Fruit fly (Drosophila melanogaster) whole organism: ENCODE measurements around the gene whe.
A peak's percentile ranks its signal among the peaks of the same experiment; 100 is the strongest.

Experiments used
- CG8478 ChIP-seq: fragments of >200 bp; optimal IDR thresholded peaks from 2 replicates; lab custom pipeline; 2018; ENCODE audit warnings: inconsistent platforms
- Dll ChIP-seq: fragments of >200 bp; optimal IDR thresholded peaks from 2 replicates; lab custom pipeline; 2017
- EcR ChIP-seq, 2 experiments: fragments of >200 bp; optimal IDR thresholded peaks; 2 replicates each; lab custom pipeline; 2017; ENCODE audit warnings: missing biosample characterization in 2 of 2, missing genetic modification characterization in 2 of 2, missing genetic modification reagents in 2 of 2
- pan ChIP-seq: fragments of >200 bp; optimal IDR thresholded peaks from 2 replicates; lab custom pipeline; 2017
- psq ChIP-seq: fragments of >200 bp; optimal IDR thresholded peaks from 2 replicates; lab custom pipeline; 2017
- usp ChIP-seq: fragments of >200 bp; optimal IDR thresholded peaks from 2 replicates; lab custom pipeline; 2017; ENCODE audit warnings: missing biosample characterization, missing genetic modification characterization, mixed read lengths

whe gene

DNA sequence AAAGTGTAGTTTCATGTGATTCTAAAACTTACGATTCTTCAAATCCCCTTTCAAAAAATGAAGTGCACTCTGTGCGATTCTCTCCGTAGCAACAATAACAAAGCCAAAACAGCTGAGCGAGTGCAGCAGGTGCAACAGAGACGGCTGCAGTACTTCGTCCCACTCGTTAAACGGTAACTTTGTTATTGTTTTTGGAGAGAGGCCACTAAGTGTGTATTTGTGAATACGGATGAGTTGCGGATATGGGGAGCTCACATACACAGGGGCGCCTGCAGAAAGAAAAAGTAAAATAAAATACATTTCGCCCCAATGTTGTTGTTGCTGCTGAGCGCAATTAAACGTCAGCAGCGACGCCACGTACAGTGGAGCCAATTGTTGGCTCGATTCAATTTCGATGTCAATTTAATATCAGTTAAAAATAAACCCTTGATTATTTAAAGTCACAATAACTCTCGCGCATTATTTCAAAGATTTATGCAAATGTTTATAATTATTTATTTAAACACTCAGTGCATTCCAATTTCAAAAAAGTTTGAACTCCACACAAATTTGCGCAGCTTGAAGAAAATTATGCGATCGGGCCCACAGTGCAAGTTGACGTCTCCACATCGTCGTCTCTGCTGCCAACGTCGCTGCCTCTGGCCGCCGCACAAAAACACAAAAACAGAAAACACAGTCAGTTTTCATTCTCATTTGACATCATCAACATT is 35.1 kb downstream of the whe start:
- TF ChIP-seq psq (lab: Kevin White, UChicago) (no peak), Dll (lab: Kevin White, UChicago) (no peak), CG8478 (lab: Kevin White, UChicago) (peak; percentile 59)

dm6 chrX:21366311-21366990 is 36.1 kb downstream of the whe start:
- no peak for TF ChIP-seq usp (GFP tag; lab: Kevin White, UChicago)
- TF ChIP-seq psq (lab: Kevin White, UChicago): no peak
- no peak for TF ChIP-seq EcR (GFP tag; optimal IDR thresholded peaks at IDR 0.05; lab: Kevin White, UChicago)
- no peak for TF ChIP-seq CG8478 (lab: Kevin White, UChicago)
- TF ChIP-seq pan (lab: Kevin White, UChicago): no peak
- TF ChIP-seq Dll (lab: Kevin White, UChicago): no peak

DNA sequence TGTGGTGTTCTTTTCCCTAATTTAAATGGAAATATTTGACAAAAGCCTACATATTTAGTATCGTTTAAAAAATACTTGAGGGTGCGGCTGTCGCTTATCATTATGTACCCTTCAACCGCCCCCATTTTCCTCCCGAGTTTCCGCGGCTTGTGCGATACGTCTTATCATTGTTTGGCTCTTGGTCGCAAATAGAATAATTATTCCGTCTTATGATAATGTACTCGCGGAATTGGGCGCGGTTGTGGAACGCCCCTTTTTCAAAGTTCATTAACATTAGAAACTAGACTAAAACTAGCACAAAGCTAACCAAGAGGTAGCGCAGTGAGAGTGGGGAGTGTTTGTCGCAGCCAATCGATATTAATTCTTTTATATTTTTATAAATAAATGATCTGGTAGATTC is 37.2 kb downstream of the whe start:
- TF ChIP-seq pan (lab: Kevin White, UChicago) (no peak), Dll (lab: Kevin White, UChicago) (no peak), psq (lab: Kevin White, UChicago) (no peak), CG8478 (lab: Kevin White, UChicago) (no peak), EcR (GFP tag; optimal IDR thresholded peaks at IDR 0.05; lab: Kevin White, UChicago) (no peak), usp (GFP tag; lab: Kevin White, UChicago) (no peak)

- TF ChIP-seq EcR (GFP tag; optimal IDR thresholded peaks at IDR 0.05; lab: Kevin White, UChicago) (no peak), CG8478 (lab: Kevin White, UChicago) (no peak), pan (lab: Kevin White, UChicago) (no peak), psq (lab: Kevin White, UChicago) (no peak), usp (GFP tag; lab: Kevin White, UChicago) (no peak), Dll (lab: Kevin White, UChicago) (no peak)
These were observed 39.7 kb downstream of the whe start, which contains the start of the genes bbx and waw for dm6 chrX:21362878-21363277. TSS of gene bbx (plus strand) at chrX:21363028. TSS of gene waw (plus strand) at chrX:21363028.

DNA sequence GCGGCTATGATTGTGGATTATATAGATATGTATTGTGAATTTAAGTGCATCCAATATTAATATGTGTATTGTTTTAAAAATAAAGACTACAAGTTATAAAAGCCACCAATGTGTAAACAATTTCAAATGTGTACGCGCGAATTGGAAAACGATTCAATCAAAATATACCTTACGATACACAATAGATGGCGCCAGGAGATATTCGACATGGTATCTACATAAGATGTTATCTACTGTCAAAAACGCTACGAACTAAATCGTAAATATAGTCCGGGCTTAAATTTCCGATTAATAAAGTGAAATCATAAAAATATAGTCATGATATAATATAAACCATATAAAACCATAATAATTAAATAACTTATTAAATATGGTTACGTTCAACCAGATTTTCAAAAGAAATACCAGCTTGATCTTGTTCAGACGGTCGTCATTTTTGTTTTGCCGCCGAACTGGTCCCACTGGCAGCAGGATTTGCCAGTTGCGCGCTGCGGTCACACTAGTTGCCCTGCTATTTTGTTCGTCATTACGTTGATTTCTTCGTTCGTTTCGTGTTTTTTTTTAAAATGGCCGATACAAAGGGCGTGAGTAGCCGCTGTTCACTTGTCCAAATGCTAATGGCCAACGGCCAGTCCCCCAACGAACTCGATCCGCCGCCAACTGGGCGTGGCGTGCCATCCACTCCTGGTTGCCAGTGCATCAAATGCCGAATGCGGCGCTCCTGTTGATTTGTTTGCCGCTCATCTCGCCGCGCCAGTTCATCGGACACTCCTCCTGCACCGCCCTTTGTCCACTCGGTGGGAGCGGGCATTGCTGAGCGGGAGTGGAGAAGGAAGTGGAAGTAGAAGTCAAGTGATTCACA is 44.5 kb downstream of the whe start, which contains the start of gene Septin1:
Gene Septin1 (plus strand): TSS at position 477 of the 862 bp plus-strand sequence.
- no peak for TF ChIP-seq EcR (GFP tag; optimal IDR thresholded peaks at IDR 0.05; lab: Kevin White, UChicago)
- no peak for TF ChIP-seq psq (lab: Kevin White, UChicago)

- TF ChIP-seq CG8478 (lab: Kevin White, UChicago): no peak
- TF ChIP-seq usp (GFP tag; lab: Kevin White, UChicago): no peak
- no peak for TF ChIP-seq psq (lab: Kevin White, UChicago)
- no peak for TF ChIP-seq pan (lab: Kevin White, UChicago)
These were observed 49.0 kb downstream of the whe start for dm6 chrX:21353541-21353940.
